Worm (Caenorhabditis elegans): ENCODE results near the gene sto-1.

Gene sto-1

ce11 chrX:7553331-7553730 is 9.3 kb upstream of the sto-1 start:
- TF ChIP-seq W03F9.2 (tag; optimal IDR thresholded peaks at IDR 0.05) = no peak

- TF ChIP-seq W03F9.2 (tag; optimal IDR thresholded peaks at IDR 0.05) (no peak), dao-5 (tag; optimal IDR thresholded peaks at IDR 0.05) (no peak), him-1 (tag; optimal IDR thresholded peaks at IDR 0.05) (no peak)
Observed at ce11 chrX:7554326-7554725, 8.3 kb upstream of the sto-1 start, which contains the start of gene F46C8.8. Gene F46C8.8 (minus strand): TSS chrX:7554426.

- TF ChIP-seq W03F9.2 (tag; optimal IDR thresholded peaks at IDR 0.05) = no peak
- TF ChIP-seq dao-5 (tag; optimal IDR thresholded peaks at IDR 0.05) = no peak
- no peak for TF ChIP-seq him-1 (tag; optimal IDR thresholded peaks at IDR 0.05)
Observed at ce11 chrX:7558928-7559455, 3.6 kb upstream of the sto-1 start, which contains the start of the genes PDB1.1 and F08C6.5. Gene PDB1.1 (minus strand): TSS chrX:7559085. Gene F08C6.5 (plus strand): TSS chrX:7559405.

ce11 chrX:7561972-7562371 is 652 bp upstream of the sto-1 start:
- no peak for TF ChIP-seq W03F9.2 (tag; optimal IDR thresholded peaks at IDR 0.05)
- TF ChIP-seq dao-5 (tag; optimal IDR thresholded peaks at IDR 0.05) = no peak
- no peak for TF ChIP-seq him-1 (tag; optimal IDR thresholded peaks at IDR 0.05)

- TF ChIP-seq W03F9.2 (tag; optimal IDR thresholded peaks at IDR 0.05) (no peak), him-1 (tag; optimal IDR thresholded peaks at IDR 0.05) (no peak)
Observed at ce11 chrX:7563425-7563824, 801 bp downstream of the sto-1 start.

- no peak for TF ChIP-seq him-1 (tag; optimal IDR thresholded peaks at IDR 0.05)
- no peak for TF ChIP-seq W03F9.2 (tag; optimal IDR thresholded peaks at IDR 0.05)
- TF ChIP-seq dao-5 (tag; optimal IDR thresholded peaks at IDR 0.05) = no peak
Observed at ce11 chrX:7565005-7565404, 2.4 kb downstream of the sto-1 start, which contains the start of gene vps-52. Gene vps-52 (plus strand): TSS chrX:7565323.

ce11 chrX:7568684-7569289 is 6.2 kb downstream of the sto-1 start:
- no peak for TF ChIP-seq dao-5 (tag; optimal IDR thresholded peaks at IDR 0.05)
- TF ChIP-seq him-1 (tag; optimal IDR thresholded peaks at IDR 0.05) = no peak
- TF ChIP-seq W03F9.2 (tag; optimal IDR thresholded peaks at IDR 0.05) = no peak

ce11 chrX:7569685-7570518 is 7.3 kb downstream of the sto-1 start, which contains the start of gene apy-1:
Gene apy-1 (minus strand): TSS chrX:7569722.
- no peak for TF ChIP-seq him-1 (tag; optimal IDR thresholded peaks at IDR 0.05)
- no peak for TF ChIP-seq dao-5 (tag; optimal IDR thresholded peaks at IDR 0.05)
- TF ChIP-seq W03F9.2 (tag; optimal IDR thresholded peaks at IDR 0.05) = no peak

- TF ChIP-seq him-1 (tag; optimal IDR thresholded peaks at IDR 0.05) = no peak
- TF ChIP-seq W03F9.2 (tag; optimal IDR thresholded peaks at IDR 0.05) = no peak
- no peak for TF ChIP-seq dao-5 (tag; optimal IDR thresholded peaks at IDR 0.05)
Observed at ce11 chrX:7572057-7572456, 9.4 kb downstream of the sto-1 start, which contains the start of gene pcyt-1. Gene pcyt-1 (plus strand): TSS chrX:7572357.

- TF ChIP-seq him-1 (tag; optimal IDR thresholded peaks at IDR 0.05) = no peak
Observed at ce11 chrX:7573172-7573571, 10.5 kb downstream of the sto-1 start.

ce11 chrX:7573572-7573628 is 10.8 kb downstream of the sto-1 start, which contains the start of the genes unc-98 and F08C6.18:
Gene unc-98 (minus strand): TSS chrX:7573619.
Gene F08C6.18 (minus strand): TSS chrX:7573628.
- TF ChIP-seq W03F9.2 (tag; optimal IDR thresholded peaks at IDR 0.05) (no peak), him-1 (tag; optimal IDR thresholded peaks at IDR 0.05) (no peak), dao-5 (tag; optimal IDR thresholded peaks at IDR 0.05) (no peak)

ce11 chrX:7573629-7574028 is 11.0 kb downstream of the sto-1 start:
- TF ChIP-seq dao-5 (tag; optimal IDR thresholded peaks at IDR 0.05) (no peak), him-1 (tag; optimal IDR thresholded peaks at IDR 0.05) (no peak), W03F9.2 (tag; optimal IDR thresholded peaks at IDR 0.05) (no peak)

ce11 chrX:7575939-7576338 is 13.3 kb downstream of the sto-1 start:
- no peak for TF ChIP-seq dao-5 (tag; optimal IDR thresholded peaks at IDR 0.05)
- no peak for TF ChIP-seq him-1 (tag; optimal IDR thresholded peaks at IDR 0.05)
- no peak for TF ChIP-seq W03F9.2 (tag; optimal IDR thresholded peaks at IDR 0.05)

ce11 chrX:7577458-7578158 is 15.0 kb downstream of the sto-1 start:
- no peak for TF ChIP-seq him-1 (tag; optimal IDR thresholded peaks at IDR 0.05)
- TF ChIP-seq W03F9.2 (tag; optimal IDR thresholded peaks at IDR 0.05) = no peak
- TF ChIP-seq dao-5 (tag; optimal IDR thresholded peaks at IDR 0.05) = no peak
